Worm (Caenorhabditis elegans) whole organism, young adult: ENCODE results near the gene cnc-1.

Experiments
- chd-7 ChIP-seq: sonication (generic microtip); optimal IDR thresholded peaks from 2 replicates; lab custom pipeline; 2016; ENCODE audit warnings: mild to moderate bottlenecking, missing genetic modification characterization, moderate library complexity, missing compliant biosample characterization
- him-1 ChIP-seq: sonication (generic microtip); optimal IDR thresholded peaks from 2 replicates; lab custom pipeline; 2016; ENCODE audit warnings: missing genotype, missing genetic modification reagents, missing genetic modification characterization, missing compliant biosample characterization
- lin-35 ChIP-seq, 3 experiments: fragments of 150-350 bp in 2 of 3; sonication (generic microtip) in 1 of 3; optimal IDR thresholded peaks; 2 replicates each; lab custom pipeline; 2014 to 2018; ENCODE audit warnings: missing biosample characterization in 3 of 3, missing genetic modification characterization in 3 of 3, missing genetic modification reagents in 3 of 3
- rcor-1 ChIP-seq: fragments of 200-800 bp; sonication (Bioruptor generic); IDR thresholded peaks from 2 replicates; pipeline ENCODE4 v1.3.6; 2022; ENCODE audit warnings: missing genetic modification reagents, missing genetic modification characterization, missing compliant biosample characterization
- unc-62 ChIP-seq: fragments of 150-350 bp; optimal IDR thresholded peaks from 2 replicates; lab custom pipeline; 2014; ENCODE audit warnings: missing biosample characterization, missing genetic modification reagents, missing genetic modification characterization

DNA sequence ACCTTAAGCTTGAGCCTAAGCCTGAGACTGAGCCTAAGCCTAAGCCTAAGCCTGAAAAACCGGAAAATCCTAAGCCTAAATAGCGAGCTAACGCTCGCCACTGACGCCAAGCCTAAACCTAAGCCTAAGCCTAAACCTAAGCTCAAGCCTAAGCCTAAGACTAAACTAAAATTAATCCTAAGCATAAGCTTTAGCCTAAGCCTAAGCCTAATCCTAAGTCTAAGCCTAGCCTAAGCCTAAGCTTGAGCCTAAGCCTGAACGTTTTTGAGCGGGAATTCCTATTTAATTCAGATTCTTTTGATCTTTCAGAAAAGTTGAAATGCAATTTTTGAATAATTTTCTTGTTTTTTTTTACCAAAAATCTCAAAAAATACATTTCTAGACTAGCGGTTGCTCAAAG lies 27.9 kb downstream of the cnc-1 start:
- TF ChIP-seq unc-62: no peak
- no peak for TF ChIP-seq rcor-1 (GFP tag; lab: Robert Waterston, UW)
- no peak for TF ChIP-seq him-1 (tag; lab: Kevin White, UChicago)
- no peak for TF ChIP-seq lin-35 (GFP tag; optimal IDR thresholded peaks at IDR 0.05; lab: Kevin White, UChicago)
- no peak for TF ChIP-seq chd-7 (tag; lab: Kevin White, UChicago)
